Fruit fly (Drosophila melanogaster) whole organism, embryonic: ENCODE data around the gene Rbp1-like.

ENCODE experiments used
- ATbp ChIP-seq: fragments of 200-800 bp; sonication (Bioruptor generic); optimal IDR thresholded peaks from 2 replicates; lab custom pipeline; 2017; ENCODE audit warnings: missing biosample characterization, mild to moderate bottlenecking, missing genetic modification characterization, missing genetic modification reagents
- BEAF-32 ChIP-seq: fragments of 200-800 bp; sonication (Bioruptor generic); optimal IDR thresholded peaks from 3 replicates; lab custom pipeline; 2017; ENCODE audit warnings: missing biosample characterization, missing genetic modification characterization, mild to moderate bottlenecking, moderate library complexity, missing genetic modification reagents
- Blimp-1 ChIP-seq: fragments of 200-800 bp; sonication (Bioruptor generic); optimal IDR thresholded peaks from 3 replicates; lab custom pipeline; 2018; ENCODE audit warnings: missing biosample characterization, missing genetic modification characterization, mild to moderate bottlenecking, moderate library complexity, missing genetic modification reagents
- CG10209 ChIP-seq: fragments of 200-800 bp; sonication (Bioruptor generic); optimal IDR thresholded peaks from 3 replicates; lab custom pipeline; 2017; ENCODE audit warnings: missing biosample characterization, mild to moderate bottlenecking, missing genetic modification characterization, missing genetic modification reagents
- CG10462 ChIP-seq: fragments of 200-800 bp; sonication (Bioruptor generic); optimal IDR thresholded peaks from 2 replicates; lab custom pipeline; 2016; ENCODE audit warnings: missing biosample characterization, missing genetic modification characterization
- CG10565 ChIP-seq: fragments of 200-800 bp; sonication (Bioruptor generic); optimal IDR thresholded peaks from 3 replicates; lab custom pipeline; 2016; ENCODE audit warnings: missing biosample characterization, mild to moderate bottlenecking, missing genetic modification characterization
- CG10979 ChIP-seq: fragments of 200-800 bp; sonication (Bioruptor generic); optimal IDR thresholded peaks from 2 replicates; lab custom pipeline; 2018; ENCODE audit warnings: missing biosample characterization, mild to moderate bottlenecking, missing genetic modification characterization, moderate library complexity
- CG11695 ChIP-seq: fragments of 200-800 bp; sonication (Bioruptor generic); IDR thresholded peaks from 3 replicates; pipeline ENCODE4 v1.3.6; 2022; ENCODE audit warnings: missing biosample characterization, missing genetic modification characterization
- CG12769 ChIP-seq: fragments of 200-800 bp; sonication (Bioruptor generic); optimal IDR thresholded peaks from 2 replicates; lab custom pipeline; 2019; ENCODE audit warnings: missing biosample characterization, mild to moderate bottlenecking, missing genetic modification characterization, moderate library complexity
- CG13775 ChIP-seq: fragments of 200-800 bp; sonication (Bioruptor generic); optimal IDR thresholded peaks from 3 replicates; lab custom pipeline; 2017; ENCODE audit warnings: missing biosample characterization, mild to moderate bottlenecking, missing genetic modification characterization
- CG13894 ChIP-seq: fragments of 200-800 bp; sonication (Bioruptor generic); optimal IDR thresholded peaks from 3 replicates; lab custom pipeline; 2018; ENCODE audit warnings: missing biosample characterization, mild to moderate bottlenecking, missing genetic modification characterization, moderate library complexity
- CG15514 ChIP-seq: fragments of 200-800 bp; sonication (Bioruptor generic); optimal IDR thresholded peaks from 3 replicates; lab custom pipeline; 2017; ENCODE audit warnings: missing biosample characterization, missing genetic modification characterization, mild to moderate bottlenecking, moderate library complexity, missing genetic modification reagents
- CG1647 ChIP-seq: fragments of 200-800 bp; sonication (Bioruptor generic); optimal IDR thresholded peaks from 3 replicates; lab custom pipeline; 2016; ENCODE audit warnings: missing biosample characterization, missing genetic modification characterization
- CG17328 ChIP-seq: fragments of 200-800 bp; sonication (Bioruptor generic); IDR thresholded peaks from 2 replicates; pipeline ENCODE4 v1.3.6; 2022; ENCODE audit warnings: missing biosample characterization, missing genetic modification characterization
- CG17612 ChIP-seq: fragments of 200-800 bp; sonication (Bioruptor generic); IDR thresholded peaks from 2 replicates; pipeline ENCODE4 v1.3.6; 2022; ENCODE audit warnings: missing biosample characterization, missing genetic modification characterization
- CG18476 ChIP-seq: fragments of 200-800 bp; sonication (Bioruptor generic); optimal IDR thresholded peaks from 2 replicates; lab custom pipeline; 2016; ENCODE audit warnings: missing biosample characterization, mild to moderate bottlenecking, missing genetic modification characterization
- CG18619 ChIP-seq: fragments of 200-800 bp; sonication (Bioruptor generic); optimal IDR thresholded peaks from 3 replicates; lab custom pipeline; 2017; ENCODE audit warnings: missing biosample characterization, mild to moderate bottlenecking, missing genetic modification characterization
- CG2678 ChIP-seq: fragments of 200-800 bp; sonication (Bioruptor generic); optimal IDR thresholded peaks from 3 replicates; lab custom pipeline; 2019; ENCODE audit warnings: missing biosample characterization, mild to moderate bottlenecking, missing genetic modification characterization, moderate library complexity
- CG4617 ChIP-seq: fragments of 200-800 bp; sonication (Bioruptor generic); optimal IDR thresholded peaks from 3 replicates; lab custom pipeline; 2016; ENCODE audit warnings: missing biosample characterization, missing genetic modification characterization, borderline replicate concordance
- CG4707 ChIP-seq: fragments of 200-800 bp; sonication (Bioruptor generic); optimal IDR thresholded peaks from 2 replicates; lab custom pipeline; 2018; ENCODE audit warnings: missing biosample characterization, mild to moderate bottlenecking, missing genetic modification characterization, moderate library complexity
- CG5180 ChIP-seq: fragments of 200-800 bp; sonication (Bioruptor generic); optimal IDR thresholded peaks from 3 replicates; lab custom pipeline; 2017; ENCODE audit warnings: missing biosample characterization, missing genetic modification characterization, mild to moderate bottlenecking, moderate library complexity, missing genetic modification reagents
- CG6654 ChIP-seq: fragments of 200-800 bp; sonication (Bioruptor generic); optimal IDR thresholded peaks from 2 replicates; lab custom pipeline; 2017; ENCODE audit warnings: missing biosample characterization, mild to moderate bottlenecking, missing genetic modification characterization
- CG7928 ChIP-seq: fragments of 200-800 bp; sonication (Bioruptor generic); optimal IDR thresholded peaks from 2 replicates; lab custom pipeline; 2017; ENCODE audit warnings: missing biosample characterization, mild to moderate bottlenecking, missing genetic modification characterization
- CG7963 ChIP-seq: fragments of 200-800 bp; sonication (Bioruptor generic); IDR thresholded peaks from 3 replicates; pipeline ENCODE4 v1.3.6; 2022; ENCODE audit warnings: missing biosample characterization, missing genetic modification characterization; ENCODE audit not compliant: partially characterized antibody
- CG8089 ChIP-seq: fragments of 200-800 bp; sonication (Bioruptor generic); optimal IDR thresholded peaks from 3 replicates; lab custom pipeline; 2016; ENCODE audit warnings: missing biosample characterization, missing genetic modification characterization
- CG9437 ChIP-seq: fragments of 200-800 bp; sonication (Bioruptor generic); optimal IDR thresholded peaks from 2 replicates; lab custom pipeline; 2018; ENCODE audit warnings: missing biosample characterization, mild to moderate bottlenecking, missing genetic modification characterization
- CG9876 ChIP-seq: fragments of 200-800 bp; sonication (Bioruptor generic); optimal IDR thresholded peaks from 2 replicates; lab custom pipeline; 2016; ENCODE audit warnings: missing biosample characterization, missing genetic modification characterization
- Camta ChIP-seq: fragments of 200-800 bp; sonication (Bioruptor generic); optimal IDR thresholded peaks from 2 replicates; lab custom pipeline; 2016; ENCODE audit warnings: missing biosample characterization, missing genetic modification characterization
- HLH3B ChIP-seq: fragments of 200-800 bp; sonication (Bioruptor generic); IDR thresholded peaks from 2 replicates; pipeline ENCODE4 v1.3.6; 2022; ENCODE audit warnings: missing biosample characterization, missing genetic modification characterization
- Hmx ChIP-seq: fragments of 200-800 bp; sonication (Bioruptor generic); optimal IDR thresholded peaks from 2 replicates; lab custom pipeline; 2016; ENCODE audit warnings: missing biosample characterization, missing genetic modification characterization
- Hr51 ChIP-seq, 2 experiments: fragments of 200-800 bp; sonication (Bioruptor generic); optimal IDR thresholded peaks; 2 replicates in 1 of 2; 3 replicates in 1 of 2; lab custom pipeline; 2016 to 2018; ENCODE audit warnings: missing biosample characterization in 2 of 2, missing genetic modification characterization in 2 of 2, mild to moderate bottlenecking in 1 of 2, moderate library complexity in 1 of 2
- MESR4 ChIP-seq: fragments of 200-800 bp; sonication (Bioruptor generic); optimal IDR thresholded peaks from 2 replicates; lab custom pipeline; 2018; ENCODE audit warnings: missing biosample characterization, mild to moderate bottlenecking, missing genetic modification characterization, moderate library complexity
- MTF-1 ChIP-seq: fragments of 200-800 bp; sonication (Bioruptor generic); optimal IDR thresholded peaks from 2 replicates; lab custom pipeline; 2018; ENCODE audit warnings: missing biosample characterization, mild to moderate bottlenecking, missing genetic modification characterization, borderline replicate concordance
- Mad ChIP-seq: fragments of 200-800 bp; sonication (Bioruptor generic); optimal IDR thresholded peaks from 2 replicates; lab custom pipeline; 2016; ENCODE audit warnings: missing biosample characterization, missing genetic modification characterization
- Oli ChIP-seq: fragments of 200-800 bp; sonication (Bioruptor generic); optimal IDR thresholded peaks from 2 replicates; lab custom pipeline; 2018; ENCODE audit warnings: missing biosample characterization, mild to moderate bottlenecking, missing genetic modification characterization, moderate library complexity
- Ssrp ChIP-seq: fragments of 200-800 bp; sonication (Bioruptor generic); optimal IDR thresholded peaks from 2 replicates; lab custom pipeline; 2018; ENCODE audit warnings: missing biosample characterization, mild to moderate bottlenecking, missing genetic modification characterization, moderate library complexity
- Stat92E ChIP-seq, 3 experiments: fragments of >200 bp in 2 of 3; fragments of 200-800 bp in 1 of 3; sonication (Bioruptor generic) in 1 of 3; optimal IDR thresholded peaks; 2 replicates each; lab custom pipeline; 2017 to 2019; ENCODE audit warnings: missing biosample characterization in 3 of 3, missing genetic modification characterization in 3 of 3, mild to moderate bottlenecking in 1 of 3, moderate library complexity in 1 of 3
- cato ChIP-seq: fragments of 200-800 bp; sonication (Bioruptor generic); optimal IDR thresholded peaks from 2 replicates; lab custom pipeline; 2016; ENCODE audit warnings: missing biosample characterization, missing genetic modification characterization, borderline replicate concordance
- croc ChIP-seq: fragments of 200-800 bp; sonication (Bioruptor generic); conservative IDR thresholded peaks from 3 replicates; pipeline ENCODE4 v1.3.6; 2022; ENCODE audit warnings: missing biosample characterization, missing genetic modification characterization
- dmrt99B ChIP-seq: fragments of 200-800 bp; sonication (Bioruptor generic); optimal IDR thresholded peaks from 2 replicates; lab custom pipeline; 2018; ENCODE audit warnings: missing biosample characterization, mild to moderate bottlenecking, missing genetic modification characterization, moderate library complexity
- exex ChIP-seq: fragments of 200-800 bp; sonication (Bioruptor generic); optimal IDR thresholded peaks from 4 replicates; lab custom pipeline; 2018; ENCODE audit warnings: missing biosample characterization, mild to moderate bottlenecking, missing genetic modification characterization, moderate library complexity
- lola ChIP-seq, 3 experiments: fragments of >200 bp in 2 of 3; fragments of 200-800 bp in 1 of 3; sonication (Bioruptor generic) in 1 of 3; optimal IDR thresholded peaks; 2 replicates each; lab custom pipeline; 2017 to 2019; ENCODE audit warnings: missing biosample characterization in 3 of 3, missing genetic modification characterization in 3 of 3, mild to moderate bottlenecking in 1 of 3, moderate library complexity in 1 of 3
- psq ChIP-seq: fragments of 200-800 bp; sonication (Bioruptor generic); optimal IDR thresholded peaks from 2 replicates; lab custom pipeline; 2017; ENCODE audit warnings: missing biosample characterization, missing genetic modification characterization
- pum ChIP-seq: fragments of 200-800 bp; sonication (Bioruptor generic); optimal IDR thresholded peaks from 2 replicates; lab custom pipeline; 2016; ENCODE audit warnings: missing biosample characterization, missing genetic modification characterization
- seq ChIP-seq: fragments of 200-800 bp; sonication (Bioruptor generic); IDR thresholded peaks from 2 replicates; pipeline ENCODE4 v1.3.6; 2022; ENCODE audit warnings: missing biosample characterization, missing genetic modification characterization
- so ChIP-seq: fragments of 200-800 bp; sonication (Bioruptor generic); IDR thresholded peaks from 3 replicates; pipeline ENCODE4 v1.3.6; 2022; ENCODE audit warnings: missing biosample characterization, missing genetic modification characterization
- ssp ChIP-seq: fragments of 200-800 bp; sonication (Bioruptor generic); IDR thresholded peaks from 2 replicates; pipeline ENCODE4 v1.3.6; 2022; ENCODE audit warnings: missing biosample characterization, missing genetic modification characterization
- stwl ChIP-seq: fragments of 200-800 bp; sonication (Bioruptor generic); optimal IDR thresholded peaks from 3 replicates; lab custom pipeline; 2018; ENCODE audit warnings: missing biosample characterization, mild to moderate bottlenecking, missing genetic modification characterization, moderate library complexity
- tin ChIP-seq: fragments of 200-800 bp; sonication (Bioruptor generic); optimal IDR thresholded peaks from 3 replicates; lab custom pipeline; 2016; ENCODE audit warnings: missing biosample characterization, missing genetic modification characterization
- yki ChIP-seq: fragments of >200 bp; optimal IDR thresholded peaks from 3 replicates; lab custom pipeline; 2018

Gene Rbp1-like

DNA sequence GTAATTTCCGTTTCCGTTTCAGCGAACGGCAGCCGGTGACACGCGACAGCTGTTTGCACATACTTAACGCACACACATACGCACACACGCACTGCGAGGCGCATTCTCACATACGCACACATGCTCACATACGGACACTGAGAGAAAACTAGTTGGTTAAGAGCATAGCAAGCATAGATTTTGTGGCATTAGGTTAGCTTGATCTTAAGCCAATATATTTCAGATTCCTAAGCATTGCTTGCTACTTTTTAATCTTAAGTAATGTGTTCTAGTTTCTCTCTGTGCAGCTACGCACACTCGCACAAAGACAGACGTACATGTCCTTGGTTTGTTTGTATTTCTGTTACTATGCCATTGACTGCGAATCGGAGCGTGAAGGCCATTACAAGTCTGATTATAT lies 49.4 kb upstream of the Rbp1-like start (continued):
- TF ChIP-seq CG7963 (no peak), CG18619 (GFP tag; lab: Kevin White, UChicago) (no peak), Camta (GFP tag; lab: Kevin White, UChicago) (no peak), CG15514 (no peak), CG6654 (no peak), croc (GFP tag; lab: Robert Waterston, UW) (no peak), dmrt99B (tag; lab: Kevin White, UChicago) (peak; percentile 43), CG5180 (GFP tag; lab: Kevin White, UChicago) (no peak), Blimp-1 (GFP tag; lab: Kevin White, UChicago) (no peak), CG11695 (GFP tag; lab: Robert Waterston, UW) (no peak), tin (GFP tag; lab: Kevin White, UChicago) (no peak), MESR4 (GFP tag; lab: Kevin White, UChicago) (no peak), yki (lab: Kevin White, UChicago) (no peak), Oli (tag; lab: Kevin White, UChicago) (no peak), Mad (GFP tag; lab: Kevin White, UChicago) (no peak), HLH3B (GFP tag; lab: Robert Waterston, UW) (no peak), psq (GFP tag; lab: Kevin White, UChicago) (no peak), CG10462 (GFP tag; lab: Kevin White, UChicago) (no peak), Stat92E (GFP tag; optimal IDR thresholded peaks at IDR 0.05; lab: Kevin White, UChicago) (no peak), Ssrp (tag; lab: Kevin White, UChicago) (no peak), CG18476 (GFP tag; lab: Kevin White, UChicago) (no peak), seq (GFP tag; lab: Robert Waterston, UW) (no peak), pum (GFP tag; lab: Kevin White, UChicago) (no peak), CG13894 (tag; lab: Kevin White, UChicago) (no peak), CG4707 (GFP tag; lab: Kevin White, UChicago) (no peak), CG10979 (no peak), CG17328 (GFP tag; lab: Robert Waterston, UW) (no peak), CG2678 (tag; lab: Kevin White, UChicago) (peak; percentile 43), CG1647 (GFP tag; lab: Kevin White, UChicago) (no peak), CG8089 (GFP tag; lab: Kevin White, UChicago) (no peak), CG13775 (GFP tag; lab: Kevin White, UChicago) (no peak), CG9437 (GFP tag; lab: Kevin White, UChicago) (no peak), ATbp (GFP tag; lab: Kevin White, UChicago) (no peak), CG17612 (GFP tag; lab: Robert Waterston, UW) (no peak), BEAF-32 (no peak), CG12769 (tag; lab: Kevin White, UChicago) (peak; percentile 35), exex (tag; lab: Kevin White, UChicago) (no peak), MTF-1 (GFP tag; lab: Kevin White, UChicago) (no peak), Hmx (GFP tag; lab: Kevin White, UChicago) (no peak), CG4617 (GFP tag; lab: Kevin White, UChicago) (no peak), stwl (no peak), cato (no peak), ssp (GFP tag; lab: Robert Waterston, UW) (no peak), CG7928 (GFP tag; lab: Kevin White, UChicago) (no peak), CG10565 (no peak), so (GFP tag; lab: Robert Waterston, UW) (no peak), Hr51 (GFP tag; optimal IDR thresholded peaks at IDR 0.05; lab: Kevin White, UChicago) (peak in 1 of 2 experiments; percentile 10), CG9876 (GFP tag; lab: Kevin White, UChicago) (no peak), lola (GFP tag; optimal IDR thresholded peaks at IDR 0.05; lab: Kevin White, UChicago) (no peak), CG10209 (GFP tag; lab: Kevin White, UChicago) (no peak)
